Worm (Caenorhabditis elegans): ENCODE data around the gene Y97E10AR.2.

Gene Y97E10AR.2

DNA sequence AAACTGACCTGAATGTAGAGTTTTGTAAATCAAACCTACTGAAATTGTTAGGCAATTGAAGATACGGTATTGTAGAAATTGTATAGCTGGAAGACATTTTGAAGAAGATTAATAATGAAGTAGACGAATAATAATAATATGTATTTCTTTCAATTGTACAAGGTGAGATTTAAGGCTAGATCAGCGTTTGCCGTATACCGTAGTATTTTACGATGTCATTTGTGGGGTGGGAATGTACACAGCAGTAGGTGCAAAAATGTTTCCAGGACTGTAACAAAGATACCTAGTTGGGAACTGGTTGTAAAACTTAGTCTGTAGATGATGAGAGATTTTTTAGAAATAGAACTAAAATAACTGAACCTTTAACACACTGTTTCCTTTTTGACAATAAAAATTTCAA is 1.4 kb upstream of the Y97E10AR.2 start, which contains the start of gene ceh-76:
Gene ceh-76, minus strand, starts transcription at position 101 of the 400 bp plus-strand sequence.
- TF ChIP-seq nhr-237 (tag; optimal IDR thresholded peaks at IDR 0.05) (no peak), daf-12 (tag; optimal IDR thresholded peaks at IDR 0.05) (no peak), ceh-16 (tag; optimal IDR thresholded peaks at IDR 0.05) (no peak), R02D3.7 (tag; optimal IDR thresholded peaks at IDR 0.05) (no peak), nhr-11 (tag; optimal IDR thresholded peaks at IDR 0.05) (no peak), nhr-76 (tag; optimal IDR thresholded peaks at IDR 0.05) (no peak), skn-1 (tag; optimal IDR thresholded peaks at IDR 0.05) (no peak), pha-4 (tag; optimal IDR thresholded peaks at IDR 0.05) (no peak), nhr-43 (tag; optimal IDR thresholded peaks at IDR 0.05; ENCODE audit: poor library complexity, severe bottlenecking) (no peak), egl-5 (tag; optimal IDR thresholded peaks at IDR 0.05) (no peak), mml-1 (tag; optimal IDR thresholded peaks at IDR 0.05) (no peak)

DNA sequence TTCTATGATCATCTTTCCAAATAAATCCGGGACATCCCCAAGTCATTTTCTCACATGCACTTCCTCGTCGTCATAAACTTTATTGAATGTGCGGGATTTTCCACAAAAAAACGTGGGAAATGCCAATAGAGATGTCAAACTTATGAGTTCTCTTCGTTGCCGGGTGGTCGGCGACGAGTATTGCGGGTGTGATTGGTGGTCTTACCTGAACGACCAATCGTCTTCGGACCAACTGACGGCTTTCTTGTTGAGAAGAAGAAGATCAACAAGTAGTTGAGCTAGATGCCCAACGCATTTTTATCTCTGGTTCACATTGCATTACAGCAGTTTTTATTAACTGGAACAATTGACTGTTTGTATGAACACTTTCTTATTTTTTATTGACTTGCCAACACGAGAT is 813 bp upstream of the Y97E10AR.2 start:
- TF ChIP-seq ceh-28 (tag; optimal IDR thresholded peaks at IDR 0.05) (no peak), nfya-1 (tag; optimal IDR thresholded peaks at IDR 0.05; ENCODE audit: insufficient read depth) (peak; percentile 62)

DNA sequence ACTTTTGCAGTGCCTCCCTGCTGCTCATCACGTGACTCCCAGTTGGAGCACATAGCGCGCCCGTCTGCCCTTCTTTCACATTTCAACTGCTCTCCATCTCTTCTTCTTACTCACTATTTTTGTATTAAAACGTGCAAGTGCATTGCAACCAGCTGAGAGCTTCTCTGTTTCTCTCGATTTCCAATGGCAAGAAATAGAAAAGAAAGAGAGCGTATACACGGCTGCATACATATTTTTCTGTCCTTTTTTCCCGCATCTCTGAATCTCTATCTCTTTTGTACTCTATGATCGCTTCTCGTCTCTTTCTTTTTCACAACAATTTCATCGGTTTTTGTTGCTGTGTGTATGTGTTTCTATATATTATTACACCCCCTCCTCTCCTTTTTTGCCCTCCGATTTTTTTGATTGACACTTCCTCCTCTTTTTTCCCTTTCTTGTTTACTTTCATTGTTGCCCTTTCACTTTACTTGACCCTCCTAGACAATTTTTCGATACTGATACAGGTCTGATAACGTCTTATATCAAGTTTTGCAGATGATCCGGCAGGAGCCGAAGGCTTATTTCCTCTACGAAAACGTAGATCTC is 5.0 kb downstream of the Y97E10AR.2 start, which contains the start of gene Y97E10AR.1:
Gene Y97E10AR.1, plus strand, starts transcription at position 535 of the 585 bp plus-strand sequence.
- TF ChIP-seq lin-15B (tag; optimal IDR thresholded peaks at IDR 0.05), result peak; percentile 62
- peak; percentile 53 for TF ChIP-seq nhr-25 (tag; optimal IDR thresholded peaks at IDR 0.05)
- no peak for TF ChIP-seq tbx-2 (tag; optimal IDR thresholded peaks at IDR 0.05)
- no peak for TF ChIP-seq egl-27 (tag; optimal IDR thresholded peaks at IDR 0.05)
- peak; percentile 86 for TF ChIP-seq fkh-2 (tag; optimal IDR thresholded peaks at IDR 0.05)
- no peak for TF ChIP-seq unc-39 (tag; optimal IDR thresholded peaks at IDR 0.05)
- peak; percentile 15 for TF ChIP-seq R02D3.7 (tag; optimal IDR thresholded peaks at IDR 0.05)
- TF ChIP-seq sea-2 (GFP tag; optimal IDR thresholded peaks at IDR 0.05), result peak; percentile 58
- TF ChIP-seq jun-1 (tag; optimal IDR thresholded peaks at IDR 0.05), result peak; percentile 73
- peak; percentile 46 for TF ChIP-seq elt-1 (tag; optimal IDR thresholded peaks at IDR 0.05)
- no peak for TF ChIP-seq skn-1 (tag; optimal IDR thresholded peaks at IDR 0.05)
- no peak for TF ChIP-seq nhr-77 (tag; optimal IDR thresholded peaks at IDR 0.05)
- peak; percentile 82 for TF ChIP-seq nfya-1 (tag; optimal IDR thresholded peaks at IDR 0.05; ENCODE audit: insufficient read depth)
- peak; percentile 76 for TF ChIP-seq snpc-4 (tag; optimal IDR thresholded peaks at IDR 0.05)
- TF ChIP-seq nhr-43 (tag; optimal IDR thresholded peaks at IDR 0.05; ENCODE audit: poor library complexity, severe bottlenecking), result no peak
- peak; percentile 57 for TF ChIP-seq nhr-11 (tag; optimal IDR thresholded peaks at IDR 0.05)
- no peak for TF ChIP-seq eor-1 (tag; optimal IDR thresholded peaks at IDR 0.05)
- peak; percentile 50 for TF ChIP-seq unc-62 (GFP tag; optimal IDR thresholded peaks at IDR 0.05)
- TF ChIP-seq nhr-23 (tag; optimal IDR thresholded peaks at IDR 0.05), result peak; percentile 48
- TF ChIP-seq lin-39 (tag; optimal IDR thresholded peaks at IDR 0.05), result peak; percentile 14
- TF ChIP-seq elt-2 (tag; optimal IDR thresholded peaks at IDR 0.05), result peak; percentile 92
- peak; percentile 78 for TF ChIP-seq pha-4 (tag; optimal IDR thresholded peaks at IDR 0.05)
- TF ChIP-seq mdl-1 (tag; optimal IDR thresholded peaks at IDR 0.05), result peak; percentile 73
- TF ChIP-seq fkh-10 (GFP tag; optimal IDR thresholded peaks at IDR 0.05), result peak; percentile 49
- TF ChIP-seq ztf-4 (tag; optimal IDR thresholded peaks at IDR 0.05), result no peak
- TF ChIP-seq pqm-1 (tag; optimal IDR thresholded peaks at IDR 0.05), result peak; percentile 88
- TF ChIP-seq hmg-11 (tag; optimal IDR thresholded peaks at IDR 0.05), result peak; percentile 73
- TF ChIP-seq daf-12 (tag; optimal IDR thresholded peaks at IDR 0.05), result no peak

DNA sequence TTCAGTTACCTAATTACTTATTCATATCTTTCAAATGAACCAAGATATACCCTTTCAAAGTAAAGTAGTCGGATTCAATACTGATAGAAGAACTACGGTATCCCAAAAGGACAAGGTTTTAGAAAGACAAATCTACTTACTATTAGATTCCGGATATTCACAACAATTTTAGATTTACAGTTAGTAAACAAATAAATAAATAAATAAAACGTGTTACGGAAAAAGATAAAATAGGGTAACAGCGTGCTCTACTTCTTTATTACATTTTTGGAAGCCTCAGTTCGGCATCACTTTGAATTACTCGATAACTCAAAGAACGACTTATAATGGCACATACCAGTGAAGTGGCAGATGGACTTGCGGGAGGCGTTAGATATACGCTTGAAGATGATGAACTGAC is 9.0 kb downstream of the Y97E10AR.2 start, which contains the start of gene Y97E10AR.8:
Gene Y97E10AR.8, plus strand, starts transcription at position 301 of the 400 bp plus-strand sequence.
- no peak for TF ChIP-seq egl-5 (tag; optimal IDR thresholded peaks at IDR 0.05)
- no peak for TF ChIP-seq eor-1 (tag; optimal IDR thresholded peaks at IDR 0.05)
- TF ChIP-seq ztf-11 (tag; optimal IDR thresholded peaks at IDR 0.05), result no peak
- no peak for TF ChIP-seq ceh-16 (tag; optimal IDR thresholded peaks at IDR 0.05)
- TF ChIP-seq nhr-28 (tag; optimal IDR thresholded peaks at IDR 0.05), result no peak
- no peak for TF ChIP-seq ama-1 (optimal IDR thresholded peaks at IDR 0.05)
